Fruit fly (Drosophila melanogaster): Measurements from ENCODE around the gene CG17242.

CG17242 gene

dm6 chr2L:2227316-2227715 is 41.6 kb downstream of the CG17242 start (continued):
- TF ChIP-seq peb (GFP tag; IDR thresholded peaks at IDR 0.05) (no peak), slbo (GFP tag; IDR thresholded peaks at IDR 0.05) (peak; percentile 64), gt (GFP tag; IDR thresholded peaks at IDR 0.05) (no peak), da (GFP tag; optimal IDR thresholded peaks at IDR 0.05) (no peak), CG12071 (GFP tag; optimal IDR thresholded peaks at IDR 0.05) (peak; percentile 59), Dip2 (GFP tag; IDR thresholded peaks at IDR 0.05) (no peak), CG8765 (GFP tag; IDR thresholded peaks at IDR 0.05) (no peak), CG16863 (GFP tag; optimal IDR thresholded peaks at IDR 0.05) (peak; percentile 42), onecut (GFP tag; IDR thresholded peaks at IDR 0.05) (peak; percentile 47), tll (GFP tag; optimal IDR thresholded peaks at IDR 0.05) (no peak), GATAe (GFP tag; conservative IDR thresholded peaks at IDR 0.05) (0 out of 2 replicates have a peak, but pooled peaks have one; percentile 16), CG6791 (GFP tag; IDR thresholded peaks at IDR 0.05; ENCODE audit: partially characterized antibody) (no peak), sc (optimal IDR thresholded peaks at IDR 0.05) (no peak), sc (GFP tag; optimal IDR thresholded peaks at IDR 0.05) (no peak), CG17612 (GFP tag; IDR thresholded peaks at IDR 0.05) (no peak), CG11247 (GFP tag; IDR thresholded peaks at IDR 0.05) (peak; percentile 26; the same call in 1 of the 2 replicates), CG43689 (GFP tag; IDR thresholded peaks at IDR 0.05) (no peak), HLH3B (GFP tag; IDR thresholded peaks at IDR 0.05) (peak; percentile 64), CG9797 (GFP tag; optimal IDR thresholded peaks at IDR 0.05) (no peak), Camta (GFP tag; optimal IDR thresholded peaks at IDR 0.05) (no peak), CG18011 (GFP tag; optimal IDR thresholded peaks at IDR 0.05) (peak; percentile 18), CG10431 (GFP tag; optimal IDR thresholded peaks at IDR 0.05) (no peak), Drgx (GFP tag; IDR thresholded peaks at IDR 0.05) (peak; percentile 84), NK7.1 (GFP tag; optimal IDR thresholded peaks at IDR 0.05) (no peak), ind (GFP tag; optimal IDR thresholded peaks at IDR 0.05) (peak; percentile 49), CG30431 (GFP tag; optimal IDR thresholded peaks at IDR 0.05) (no peak), NC2α (GFP tag; optimal IDR thresholded peaks at IDR 0.05) (no peak), CG4424 (GFP tag; optimal IDR thresholded peaks at IDR 0.05) (peak; percentile 34), bigmax (GFP tag; optimal IDR thresholded peaks at IDR 0.05) (no peak), p53 (GFP tag; optimal IDR thresholded peaks at IDR 0.05) (no peak), klu (GFP tag; IDR thresholded peaks at IDR 0.05) (no peak), CG2202 (tag; optimal IDR thresholded peaks at IDR 0.05) (no peak), Fer1 (GFP tag; optimal IDR thresholded peaks at IDR 0.05) (peak; percentile 48), tin (GFP tag; optimal IDR thresholded peaks at IDR 0.05) (peak; percentile 35), jing (GFP tag; optimal IDR thresholded peaks at IDR 0.05) (no peak), jumu (GFP tag; optimal IDR thresholded peaks at IDR 0.05) (peak; percentile 22), CoRest (tag; optimal IDR thresholded peaks at IDR 0.05) (peak; percentile 21), sens (GFP tag) (peak; percentile 90), CG1603 (tag; optimal IDR thresholded peaks at IDR 0.05) (peak; percentile 72), CG12769 (tag; optimal IDR thresholded peaks at IDR 0.05) (peak; percentile 34), Hsf (GFP tag; optimal IDR thresholded peaks at IDR 0.05) (peak; percentile 42), CG15073 (GFP tag; optimal IDR thresholded peaks at IDR 0.05) (no peak), Awh (GFP tag; IDR thresholded peaks at IDR 0.05) (no peak; the same call in none of the 2 replicates), CG6175 (GFP tag; IDR thresholded peaks at IDR 0.05) (no peak), lola (GFP tag; optimal IDR thresholded peaks at IDR 0.05) (no peak), en (GFP tag; optimal IDR thresholded peaks at IDR 0.05) (no peak), CG8290 (GFP tag; optimal IDR thresholded peaks at IDR 0.05) (no peak), CG8290 (tag; optimal IDR thresholded peaks at IDR 0.05) (peak in 1 of 2 experiments; percentile 60), ERR (GFP tag; optimal IDR thresholded peaks at IDR 0.05) (no peak), CG11723 (GFP tag; optimal IDR thresholded peaks at IDR 0.05) (peak; percentile 1), NfI (GFP tag; optimal IDR thresholded peaks at IDR 0.05) (peak; percentile 34), Oaz (GFP tag; IDR thresholded peaks at IDR 0.05) (peak; percentile 36; the same call in 1 of the 2 replicates), CG15269 (tag; optimal IDR thresholded peaks at IDR 0.05) (peak; percentile 65)

Measured in whole organism, embryonic.